Worm (Caenorhabditis elegans): Measurements from ENCODE around the gene srlf-17.
A peak's percentile ranks its signal among the peaks of the same experiment; 100 is the strongest.

Gene srlf-17

ce11 chrIV:11146962-11147470, 44.5 kb upstream of the srlf-17 start, which contains the start of gene pigq-1 (continued):
- TF ChIP-seq nhr-80 (tag; optimal IDR thresholded peaks at IDR 0.05) (no peak), pbrm-1 (GFP tag; IDR thresholded peaks at IDR 0.05) (no peak), him-1 (tag; optimal IDR thresholded peaks at IDR 0.05) (peak; percentile 56), F23B12.7 (tag; optimal IDR thresholded peaks at IDR 0.05; ENCODE audit: insufficient read depth) (no peak), lin-35 (GFP tag; optimal IDR thresholded peaks at IDR 0.05) (peak in 2 of 3 experiments; percentile 23 to 58), madf-3 (GFP tag; IDR thresholded peaks at IDR 0.05) (no peak), lir-1 (GFP tag; conservative IDR thresholded peaks at IDR 0.05) (no peak), ceh-100 (GFP tag; IDR thresholded peaks at IDR 0.05) (0 out of 2 replicates have a peak, but pooled peaks have one; percentile 25), tbx-9 (tag; optimal IDR thresholded peaks at IDR 0.05; ENCODE audit: borderline replicate concordance) (no peak), D2030.7 (GFP tag; IDR thresholded peaks at IDR 0.05) (0 out of 2 replicates have a peak, but pooled peaks have one; percentile 19), ets-4 (GFP tag; optimal IDR thresholded peaks at IDR 0.05) (no peak), rec-8 (tag; optimal IDR thresholded peaks at IDR 0.05) (peak; percentile 19 to 39), xnd-1 (tag; optimal IDR thresholded peaks at IDR 0.05) (peak; percentile 28), unc-62 (GFP tag; optimal IDR thresholded peaks at IDR 0.05) (no peak), snpc-3.4 (tag; optimal IDR thresholded peaks at IDR 0.05) (peak; percentile 68), egl-18 (GFP tag; IDR thresholded peaks at IDR 0.05) (no peak), F39B2.1 (GFP tag; IDR thresholded peaks at IDR 0.05) (peak; percentile 47; the same call in 1 of the 2 replicates), ceh-40 (GFP tag; IDR thresholded peaks at IDR 0.05) (no peak), Y53F4B.3 (GFP tag; IDR thresholded peaks at IDR 0.05) (no peak), lag-1 (GFP tag; IDR thresholded peaks at IDR 0.05) (no peak), chd-7 (tag; optimal IDR thresholded peaks at IDR 0.05) (peak; percentile 52), lsl-1 (GFP tag; optimal IDR thresholded peaks at IDR 0.05) (peak; percentile 4), ccch-3 (GFP tag; optimal IDR thresholded peaks at IDR 0.05) (no peak), B0019.2 (GFP tag; conservative IDR thresholded peaks at IDR 0.05) (no peak)

ce11 chrIV:11146492-11146891, 44.0 kb upstream of the srlf-17 start:
- TF ChIP-seq Y53F4B.3 (GFP tag; IDR thresholded peaks at IDR 0.05) (no peak), nhr-80 (tag; optimal IDR thresholded peaks at IDR 0.05) (no peak), F22D6.2 (tag; optimal IDR thresholded peaks at IDR 0.05) (no peak), aptf-3 (GFP tag; IDR thresholded peaks at IDR 0.05) (no peak), madf-10 (tag; optimal IDR thresholded peaks at IDR 0.05) (no peak), let-526 (GFP tag; IDR thresholded peaks at IDR 0.05) (no peak), dpl-1 (GFP tag; optimal IDR thresholded peaks at IDR 0.05) (no peak), akir-1 (GFP tag; optimal IDR thresholded peaks at IDR 0.05) (no peak), ets-4 (GFP tag; optimal IDR thresholded peaks at IDR 0.05) (no peak), chd-7 (tag; optimal IDR thresholded peaks at IDR 0.05) (no peak), hmg-20 (GFP tag; IDR thresholded peaks at IDR 0.05) (no peak), sptf-2 (GFP tag; optimal IDR thresholded peaks at IDR 0.05) (no peak), tbp1 (GFP tag; optimal IDR thresholded peaks at IDR 0.05) (no peak), nhr-120 (GFP tag; IDR thresholded peaks at IDR 0.05) (no peak), ceh-27 (GFP tag; optimal IDR thresholded peaks at IDR 0.05) (no peak), hlh-12 (tag; optimal IDR thresholded peaks at IDR 0.05) (no peak), sdz-38 (tag; optimal IDR thresholded peaks at IDR 0.05) (no peak)

ce11 chrIV:11145929-11146339, 43.4 kb upstream of the srlf-17 start:
- TF ChIP-seq K12H6.12 (tag; optimal IDR thresholded peaks at IDR 0.05): no peak
- peak; percentile 64 for TF ChIP-seq him-1 (tag; optimal IDR thresholded peaks at IDR 0.05)
- TF ChIP-seq B0261.1 (tag; optimal IDR thresholded peaks at IDR 0.05): no peak
- TF ChIP-seq Y56A3A.18 (GFP tag; IDR thresholded peaks at IDR 0.05): 0 out of 2 replicates have a peak, but pooled peaks have one; percentile 49
- peak; percentile 84 for TF ChIP-seq F52B5.7 (tag; optimal IDR thresholded peaks at IDR 0.05)
- TF ChIP-seq madf-6 (GFP tag; IDR thresholded peaks at IDR 0.05): peak; percentile 67
- peak; percentile 76 for TF ChIP-seq F57C9.4 (tag; optimal IDR thresholded peaks at IDR 0.05)
- TF ChIP-seq ZK185.1 (tag; optimal IDR thresholded peaks at IDR 0.05; ENCODE audit: poor library complexity, severe bottlenecking): no peak
- no peak for TF ChIP-seq akir-1 (GFP tag; optimal IDR thresholded peaks at IDR 0.05)
- TF ChIP-seq chd-7 (tag; optimal IDR thresholded peaks at IDR 0.05): peak; percentile 63
- no peak for TF ChIP-seq dox-1 (GFP tag; IDR thresholded peaks at IDR 0.05)
- TF ChIP-seq mcd-1 (GFP tag; IDR thresholded peaks at IDR 0.05): no peak
- peak; percentile 76 for TF ChIP-seq tlf-1 (GFP tag; optimal IDR thresholded peaks at IDR 0.05)
- peak; percentile 33; the same call in 1 of the 2 replicates for TF ChIP-seq D2030.7 (GFP tag; IDR thresholded peaks at IDR 0.05)
- TF ChIP-seq let-526 (GFP tag; IDR thresholded peaks at IDR 0.05): no peak
